Worm (Caenorhabditis elegans) whole organism, midembryonic: Measurements from ENCODE around the gene str-67.

Experiments
- klf-2 ChIP-seq: fragments of 200-800 bp; sonication (Bioruptor generic); conservative IDR thresholded peaks from 2 replicates; pipeline ENCODE4 v1.3.6; 2022; ENCODE audit warnings: missing genetic modification reagents, missing genetic modification characterization, missing compliant biosample characterization
- tab-1 ChIP-seq: fragments of 200-800 bp; sonication (Bioruptor generic); IDR thresholded peaks from 2 replicates; pipeline ENCODE4 v1.3.6; 2022; ENCODE audit warnings: missing genetic modification characterization, missing compliant biosample characterization

- no peak for TF ChIP-seq klf-2 (GFP tag; lab: Robert Waterston, UW)
- TF ChIP-seq tab-1 (GFP tag; lab: Robert Waterston, UW) = no peak
Measured at ce11 chrV:1074946-1075345, 10.6 kb upstream of the str-67 start, which contains the start of gene K10C9.1.
